Worm (Caenorhabditis elegans) whole organism, mixed stage, embryonic: ENCODE measurements around the gene srbc-22.

Source experiments
- M03D4.4 ChIP-seq: sonication (generic microtip); optimal IDR thresholded peaks from 2 replicates; lab custom pipeline; 2017; ENCODE audit warnings: mild to moderate bottlenecking, missing genetic modification characterization, missing compliant biosample characterization
- bed-3 ChIP-seq: fragments of 200-800 bp; sonication (Bioruptor generic); optimal IDR thresholded peaks from 3 replicates; lab custom pipeline; 2018; ENCODE audit warnings: mild to moderate bottlenecking, missing genetic modification characterization, moderate library complexity, missing compliant biosample characterization
- blmp-1 ChIP-seq: fragments of 150-350 bp; optimal IDR thresholded peaks from 2 replicates; lab custom pipeline; 2014; ENCODE audit warnings: missing biosample characterization, missing genetic modification characterization
- ceh-39 ChIP-seq: fragments of 150-350 bp; optimal IDR thresholded peaks from 2 replicates; lab custom pipeline; 2014; ENCODE audit warnings: missing biosample characterization, missing genetic modification characterization
- ceh-43 ChIP-seq: fragments of 200-800 bp; sonication (Bioruptor generic); optimal IDR thresholded peaks from 2 replicates; lab custom pipeline; 2018; ENCODE audit warnings: mild to moderate bottlenecking, missing genetic modification characterization, moderate library complexity, missing compliant biosample characterization
- ceh-83 ChIP-seq: fragments of 200-800 bp; sonication (Bioruptor generic); optimal IDR thresholded peaks from 2 replicates; lab custom pipeline; 2018; ENCODE audit warnings: mild to moderate bottlenecking, missing genetic modification characterization, missing compliant biosample characterization
- ces-1 ChIP-seq: fragments of 150-350 bp; optimal IDR thresholded peaks from 2 replicates; lab custom pipeline; 2014; ENCODE audit warnings: missing biosample characterization, missing genetic modification reagents, missing genetic modification characterization
- cnd-1 ChIP-seq: fragments of 200-800 bp; sonication (Bioruptor generic); optimal IDR thresholded peaks from 2 replicates; lab custom pipeline; 2018; ENCODE audit warnings: mild to moderate bottlenecking, missing genetic modification characterization, missing compliant biosample characterization
- drap-1 ChIP-seq: fragments of 200-800 bp; sonication (Bioruptor generic); optimal IDR thresholded peaks from 3 replicates; lab custom pipeline; 2018; ENCODE audit warnings: mild to moderate bottlenecking, missing genetic modification characterization, missing compliant biosample characterization
- elt-1 ChIP-seq: sonication (generic microtip); optimal IDR thresholded peaks from 2 replicates; lab custom pipeline; 2017; ENCODE audit warnings: missing genetic modification characterization, mild to moderate bottlenecking, missing compliant biosample characterization, antibody characterized with exemption, moderate library complexity, borderline replicate concordance; ENCODE audit not compliant: insufficient read depth
- elt-3 ChIP-seq: fragments of 150-350 bp; optimal IDR thresholded peaks from 2 replicates; lab custom pipeline; 2014; ENCODE audit warnings: missing biosample characterization, missing genetic modification characterization
- hlh-1 ChIP-seq: fragments of 150-350 bp; optimal IDR thresholded peaks from 2 replicates; lab custom pipeline; 2014; ENCODE audit warnings: missing biosample characterization, missing genetic modification reagents, missing genetic modification characterization
- lin-13 ChIP-seq: fragments of 150-350 bp; optimal IDR thresholded peaks from 2 replicates; lab custom pipeline; 2014; ENCODE audit warnings: missing biosample characterization, missing genetic modification characterization
- lin-32 ChIP-seq: fragments of 200-800 bp; sonication (Bioruptor generic); optimal IDR thresholded peaks from 2 replicates; lab custom pipeline; 2018; ENCODE audit warnings: mild to moderate bottlenecking, missing genetic modification characterization, missing compliant biosample characterization
- lsy-2 ChIP-seq: fragments of 150-350 bp; optimal IDR thresholded peaks from 2 replicates; lab custom pipeline; 2014; ENCODE audit warnings: missing biosample characterization, missing genetic modification characterization
- mab-5 ChIP-seq: fragments of 150-350 bp; optimal IDR thresholded peaks from 2 replicates; lab custom pipeline; 2014; ENCODE audit warnings: missing biosample characterization, missing genetic modification characterization
- mep-1 ChIP-seq: fragments of 150-350 bp; optimal IDR thresholded peaks from 2 replicates; lab custom pipeline; 2017; ENCODE audit warnings: missing biosample characterization, missing genetic modification reagents, missing genetic modification characterization, inconsistent platforms
- mls-2 ChIP-seq: sonication (generic microtip); optimal IDR thresholded peaks from 2 replicates; lab custom pipeline; 2016; ENCODE audit warnings: mild to moderate bottlenecking, missing genetic modification characterization, moderate library complexity, missing compliant biosample characterization
- nhr-12 ChIP-seq: fragments of 150-350 bp; optimal IDR thresholded peaks from 2 replicates; lab custom pipeline; 2014; ENCODE audit warnings: missing biosample characterization, missing genetic modification characterization
- nhr-2 ChIP-seq: fragments of 150-350 bp; optimal IDR thresholded peaks from 2 replicates; lab custom pipeline; 2014; ENCODE audit warnings: missing biosample characterization, missing genetic modification characterization
- nhr-237 ChIP-seq: fragments of 150-350 bp; optimal IDR thresholded peaks from 2 replicates; lab custom pipeline; 2014; ENCODE audit warnings: missing biosample characterization, missing genetic modification characterization
- nhr-28 ChIP-seq: fragments of 150-350 bp; optimal IDR thresholded peaks from 2 replicates; lab custom pipeline; 2014; ENCODE audit warnings: missing biosample characterization, missing genetic modification characterization
- nhr-76 ChIP-seq: sonication (generic microtip); optimal IDR thresholded peaks from 2 replicates; lab custom pipeline; 2017; ENCODE audit warnings: missing biosample characterization, missing genetic modification characterization
- pha-4 ChIP-seq: fragments of 150-350 bp; optimal IDR thresholded peaks from 2 replicates; lab custom pipeline; 2018; ENCODE audit warnings: missing biosample characterization, missing genetic modification reagents, missing genetic modification characterization
- sem-2 ChIP-seq: fragments of 200-800 bp; sonication (Bioruptor generic); optimal IDR thresholded peaks from 2 replicates; lab custom pipeline; 2018; ENCODE audit warnings: mild to moderate bottlenecking, missing genetic modification characterization, missing compliant biosample characterization
- snpc-4 ChIP-seq: fragments of 150-350 bp; optimal IDR thresholded peaks from 2 replicates; lab custom pipeline; 2014; ENCODE audit warnings: missing biosample characterization, missing genetic modification characterization
- tbx-8 ChIP-seq: fragments of 200-800 bp; sonication (Bioruptor generic); optimal IDR thresholded peaks from 2 replicates; lab custom pipeline; 2018; ENCODE audit warnings: mild to moderate bottlenecking, missing genetic modification characterization, moderate library complexity, missing compliant biosample characterization
- unc-120 ChIP-seq: sonication (generic microtip); optimal IDR thresholded peaks from 2 replicates; lab custom pipeline; 2017; ENCODE audit warnings: missing genetic modification characterization, missing compliant biosample characterization; ENCODE audit not compliant: poor library complexity, severe bottlenecking
- unc-39 ChIP-seq: fragments of 150-350 bp; optimal IDR thresholded peaks from 2 replicates; lab custom pipeline; 2014; ENCODE audit warnings: missing biosample characterization, missing genetic modification characterization
- unc-62 ChIP-seq: fragments of 150-350 bp; optimal IDR thresholded peaks from 2 replicates; lab custom pipeline; 2014; ENCODE audit warnings: missing biosample characterization, missing genetic modification reagents, missing genetic modification characterization
- zip-8 ChIP-seq: fragments of 150-350 bp; optimal IDR thresholded peaks from 2 replicates; lab custom pipeline; 2014; ENCODE audit warnings: missing biosample characterization, missing genetic modification characterization
- ztf-11 ChIP-seq: fragments of 150-350 bp; optimal IDR thresholded peaks from 2 replicates; lab custom pipeline; 2014; ENCODE audit warnings: missing biosample characterization, missing genetic modification characterization

srbc-22 gene

ce11 chrV:2156830-2157229 is at the start of gene srbc-22:
TSS of gene srbc-22 (plus strand) at chrV:2157130.
- TF ChIP-seq elt-1 (tag; lab: Kevin White, UChicago) (no peak), unc-39 (tag; lab: Kevin White, UChicago) (no peak), zip-8 (tag; lab: Kevin White, UChicago) (peak; percentile 23)

ce11 chrV:2109295-2109694 is 47.6 kb upstream of the srbc-22 start, which contains the start of gene ckb-4:
TSS of gene ckb-4 (minus strand) at chrV:2109434.
- TF ChIP-seq nhr-237 (tag; lab: Kevin White, UChicago) (peak; percentile 49), sem-2 (no peak), ceh-39 (tag; lab: Kevin White, UChicago) (peak; percentile 10), hlh-1 (no peak), mep-1 (peak; percentile 29), cnd-1 (no peak), blmp-1 (tag; lab: Kevin White, UChicago) (no peak), tbx-8 (GFP tag; lab: Kevin White, UChicago) (no peak), nhr-12 (no peak), elt-1 (tag; lab: Kevin White, UChicago) (no peak), elt-3 (tag; lab: Kevin White, UChicago) (no peak), unc-120 (tag; lab: Kevin White, UChicago) (no peak), lsy-2 (tag; lab: Kevin White, UChicago) (no peak), pha-4 (peak; percentile 43), bed-3 (GFP tag; lab: Kevin White, UChicago) (no peak), lin-13 (tag; lab: Kevin White, UChicago) (no peak), unc-62 (GFP tag; lab: Kevin White, UChicago) (no peak), ces-1 (GFP tag; lab: Kevin White, UChicago) (peak; percentile 94), mab-5 (tag; lab: Kevin White, UChicago) (no peak)
- TF ChIP-seq, all 35 proteins: peak for 5

- TF ChIP-seq nhr-76 (tag; lab: Kevin White, UChicago), result no peak
- TF ChIP-seq drap-1 (GFP tag; lab: Kevin White, UChicago), result no peak
- TF ChIP-seq ceh-43 (GFP tag; lab: Kevin White, UChicago), result no peak
- TF ChIP-seq cnd-1, result no peak
- TF ChIP-seq blmp-1 (tag; lab: Kevin White, UChicago), result no peak
- TF ChIP-seq elt-1 (tag; lab: Kevin White, UChicago), result no peak
- no peak for TF ChIP-seq mls-2 (tag; lab: Kevin White, UChicago)
- no peak for TF ChIP-seq ceh-39 (tag; lab: Kevin White, UChicago)
- no peak for TF ChIP-seq lin-32 (GFP tag; lab: Kevin White, UChicago)
- no peak for TF ChIP-seq elt-3 (tag; lab: Kevin White, UChicago)
- no peak for TF ChIP-seq pha-4
- no peak for TF ChIP-seq unc-120 (tag; lab: Kevin White, UChicago)
- no peak for TF ChIP-seq hlh-1
- TF ChIP-seq nhr-237 (tag; lab: Kevin White, UChicago), result no peak
- no peak for TF ChIP-seq ztf-11 (tag; lab: Kevin White, UChicago)
- no peak for TF ChIP-seq unc-62 (GFP tag; lab: Kevin White, UChicago)
- TF ChIP-seq bed-3 (GFP tag; lab: Kevin White, UChicago), result no peak
- TF ChIP-seq unc-39 (tag; lab: Kevin White, UChicago), result no peak
Measured at ce11 chrV:2110368-2110767, 46.6 kb upstream of the srbc-22 start, which contains the start of gene F22F7.3. TSS of gene F22F7.3 (plus strand) at chrV:2110668.

- TF ChIP-seq elt-3 (tag; lab: Kevin White, UChicago), result no peak
- TF ChIP-seq ceh-83 (GFP tag; lab: Kevin White, UChicago), result no peak
- TF ChIP-seq zip-8 (tag; lab: Kevin White, UChicago), result no peak
- no peak for TF ChIP-seq unc-39 (tag; lab: Kevin White, UChicago)
- no peak for TF ChIP-seq unc-120 (tag; lab: Kevin White, UChicago)
- no peak for TF ChIP-seq pha-4
- TF ChIP-seq lin-13 (tag; lab: Kevin White, UChicago), result no peak
- no peak for TF ChIP-seq lsy-2 (tag; lab: Kevin White, UChicago)
- no peak for TF ChIP-seq snpc-4 (tag; lab: Kevin White, UChicago)
- TF ChIP-seq nhr-2 (tag; lab: Kevin White, UChicago), result no peak
- TF ChIP-seq nhr-28 (tag; lab: Kevin White, UChicago), result no peak
- TF ChIP-seq nhr-76 (tag; lab: Kevin White, UChicago), result no peak
- TF ChIP-seq nhr-12, result no peak
- no peak for TF ChIP-seq mls-2 (tag; lab: Kevin White, UChicago)
- TF ChIP-seq blmp-1 (tag; lab: Kevin White, UChicago), result no peak
- no peak for TF ChIP-seq tbx-8 (GFP tag; lab: Kevin White, UChicago)
- no peak for TF ChIP-seq mab-5 (tag; lab: Kevin White, UChicago)
- TF ChIP-seq ztf-11 (tag; lab: Kevin White, UChicago), result no peak
- TF ChIP-seq M03D4.4, result no peak
Measured at ce11 chrV:2118574-2118973, 38.4 kb upstream of the srbc-22 start, which contains the start of gene bgnt-1.2. TSS of gene bgnt-1.2 (minus strand) at chrV:2118674.
